Worm (Caenorhabditis elegans) whole organism, L2 larva: ENCODE results near the gene dhs-22.

Source experiments
- C34F6.9 ChIP-seq: fragments of 150-350 bp; optimal IDR thresholded peaks from 2 replicates; lab custom pipeline; 2014; ENCODE audit warnings: missing biosample characterization, missing genetic modification characterization
- F13H6.1 ChIP-seq: sonication (generic microtip); optimal IDR thresholded peaks from 2 replicates; lab custom pipeline; 2016; ENCODE audit warnings: missing genetic modification characterization, missing compliant biosample characterization
- Y55F3AM.14 ChIP-seq: fragments of 200-800 bp; sonication (Bioruptor generic); optimal IDR thresholded peaks from 2 replicates; lab custom pipeline; 2018; ENCODE audit warnings: mild to moderate bottlenecking, missing genetic modification characterization, missing compliant biosample characterization
- ZK546.5 ChIP-seq: sonication (generic microtip); optimal IDR thresholded peaks from 2 replicates; lab custom pipeline; 2017; ENCODE audit warnings: missing biosample characterization, missing genetic modification characterization
- alr-1 ChIP-seq: fragments of 150-350 bp; optimal IDR thresholded peaks from 2 replicates; lab custom pipeline; 2014; ENCODE audit warnings: missing biosample characterization, missing genetic modification characterization
- ama-1 ChIP-seq: fragments of 150-350 bp; optimal IDR thresholded peaks from 2 replicates; lab custom pipeline; 2018; ENCODE audit warnings: inconsistent platforms
- blmp-1 ChIP-seq: sonication (generic microtip); optimal IDR thresholded peaks from 2 replicates; lab custom pipeline; 2017; ENCODE audit warnings: missing genetic modification characterization, mild to moderate bottlenecking, missing compliant biosample characterization, antibody characterized with exemption, moderate library complexity; ENCODE audit not compliant: insufficient read depth
- ceh-16 ChIP-seq: fragments of 150-350 bp; optimal IDR thresholded peaks from 2 replicates; lab custom pipeline; 2014; ENCODE audit warnings: missing biosample characterization, missing genetic modification characterization
- ceh-82 ChIP-seq: fragments of 150-350 bp; optimal IDR thresholded peaks from 2 replicates; lab custom pipeline; 2014; ENCODE audit warnings: missing biosample characterization, missing genetic modification characterization
- crh-2 ChIP-seq: sonication (generic microtip); optimal IDR thresholded peaks from 2 replicates; lab custom pipeline; 2017; ENCODE audit warnings: missing biosample characterization, missing genetic modification characterization
- egl-27 ChIP-seq: sonication (generic microtip); optimal IDR thresholded peaks from 3 replicates; lab custom pipeline; 2017; ENCODE audit warnings: missing biosample characterization, missing genetic modification reagents, missing genetic modification characterization
- elt-1 ChIP-seq: fragments of 150-350 bp; optimal IDR thresholded peaks from 2 replicates; lab custom pipeline; 2014; ENCODE audit warnings: missing biosample characterization, missing genetic modification characterization
- elt-3 ChIP-seq: sonication (generic microtip); optimal IDR thresholded peaks from 2 replicates; lab custom pipeline; 2017; ENCODE audit warnings: missing biosample characterization, missing genetic modification characterization
- fos-1 ChIP-seq: fragments of 150-350 bp; optimal IDR thresholded peaks from 2 replicates; lab custom pipeline; 2014; ENCODE audit warnings: missing biosample characterization, missing genetic modification characterization
- gmeb-1 ChIP-seq: fragments of 150-350 bp; optimal IDR thresholded peaks from 2 replicates; lab custom pipeline; 2014; ENCODE audit warnings: missing biosample characterization, missing genetic modification characterization
- lin-11 ChIP-seq: fragments of 150-350 bp; sonication (generic microtip); optimal IDR thresholded peaks from 2 replicates; lab custom pipeline; 2014; ENCODE audit warnings: missing biosample characterization, missing genetic modification characterization, inconsistent platforms, mixed read lengths
- lin-13 ChIP-seq: fragments of 150-350 bp; optimal IDR thresholded peaks from 2 replicates; lab custom pipeline; 2014; ENCODE audit warnings: missing biosample characterization, missing genetic modification reagents, missing genetic modification characterization
- lsy-2 ChIP-seq, 2 experiments: fragments of 150-350 bp in 1 of 2; sonication (generic microtip) in 1 of 2; optimal IDR thresholded peaks; 2 replicates each; lab custom pipeline; 2014 to 2017; ENCODE audit warnings: missing biosample characterization in 2 of 2, missing genetic modification characterization in 2 of 2
- mab-5 ChIP-seq: fragments of 150-350 bp; optimal IDR thresholded peaks from 2 replicates; lab custom pipeline; 2014; ENCODE audit warnings: missing biosample characterization, missing genetic modification characterization
- mbf-1 ChIP-seq: sonication (generic microtip); optimal IDR thresholded peaks from 2 replicates; lab custom pipeline; 2017; ENCODE audit warnings: missing biosample characterization, missing genetic modification characterization
- nhr-11 ChIP-seq: fragments of 150-350 bp; optimal IDR thresholded peaks from 2 replicates; lab custom pipeline; 2014; ENCODE audit warnings: missing biosample characterization, missing genetic modification characterization
- nhr-129 ChIP-seq: fragments of 150-350 bp; optimal IDR thresholded peaks from 2 replicates; lab custom pipeline; 2014; ENCODE audit warnings: missing biosample characterization, missing genetic modification characterization
- nhr-23 ChIP-seq: fragments of 150-350 bp; optimal IDR thresholded peaks from 2 replicates; lab custom pipeline; 2014; ENCODE audit warnings: missing biosample characterization, missing genetic modification reagents, missing genetic modification characterization
- nhr-237 ChIP-seq: fragments of 150-350 bp; optimal IDR thresholded peaks from 2 replicates; lab custom pipeline; 2014; ENCODE audit warnings: missing biosample characterization, missing genetic modification characterization
- nhr-25 ChIP-seq: fragments of 150-350 bp; sonication (generic microtip); optimal IDR thresholded peaks from 3 replicates; lab custom pipeline; 2014; ENCODE audit warnings: missing biosample characterization, missing genetic modification characterization
- nhr-6 ChIP-seq: fragments of 150-350 bp; optimal IDR thresholded peaks from 2 replicates; lab custom pipeline; 2014; ENCODE audit warnings: missing biosample characterization, missing genetic modification characterization
- nhr-77 ChIP-seq: fragments of 150-350 bp; optimal IDR thresholded peaks from 2 replicates; lab custom pipeline; 2014; ENCODE audit warnings: missing biosample characterization, missing genetic modification characterization
- sem-4 ChIP-seq: fragments of 150-350 bp; optimal IDR thresholded peaks from 2 replicates; lab custom pipeline; 2014; ENCODE audit warnings: missing biosample characterization, missing genetic modification reagents, missing genetic modification characterization
- skn-1 ChIP-seq: sonication (generic microtip); optimal IDR thresholded peaks from 2 replicates; lab custom pipeline; 2017; ENCODE audit warnings: missing biosample characterization, missing genetic modification characterization
- sma-3 ChIP-seq: sonication (generic microtip); optimal IDR thresholded peaks from 2 replicates; lab custom pipeline; 2016; ENCODE audit warnings: missing genetic modification reagents, missing genetic modification characterization, missing compliant biosample characterization
- sma-9 ChIP-seq, 2 experiments: fragments of 150-350 bp in 1 of 2; sonication (generic microtip) in 1 of 2; optimal IDR thresholded peaks; 2 replicates each; lab custom pipeline; 2014 to 2016; ENCODE audit warnings: missing genetic modification characterization in 2 of 2, mild to moderate bottlenecking in 1 of 2, missing biosample characterization in 1 of 2, missing compliant biosample characterization in 1 of 2, missing genetic modification reagents in 1 of 2, moderate library complexity in 1 of 2
- snpc-4 ChIP-seq: fragments of 150-350 bp; optimal IDR thresholded peaks from 2 replicates; lab custom pipeline; 2014; ENCODE audit warnings: missing biosample characterization, missing genetic modification characterization
- unc-55 ChIP-seq: fragments of 150-350 bp; sonication (generic microtip); optimal IDR thresholded peaks from 3 replicates; lab custom pipeline; 2014; ENCODE audit warnings: missing biosample characterization, missing genetic modification reagents, missing genetic modification characterization
- zag-1 ChIP-seq: fragments of 150-350 bp; optimal IDR thresholded peaks from 2 replicates; lab custom pipeline; 2014; ENCODE audit warnings: missing biosample characterization, missing genetic modification characterization
- ztf-1 ChIP-seq: fragments of 200-800 bp; sonication (Bioruptor generic); conservative IDR thresholded peaks from 2 replicates; pipeline ENCODE4 v1.3.6; 2022; ENCODE audit warnings: missing genetic modification characterization, missing compliant biosample characterization
- ztf-11 ChIP-seq: sonication (generic microtip); optimal IDR thresholded peaks from 2 replicates; lab custom pipeline; 2017; ENCODE audit warnings: missing biosample characterization, missing genetic modification characterization

The dhs-22 gene

DNA sequence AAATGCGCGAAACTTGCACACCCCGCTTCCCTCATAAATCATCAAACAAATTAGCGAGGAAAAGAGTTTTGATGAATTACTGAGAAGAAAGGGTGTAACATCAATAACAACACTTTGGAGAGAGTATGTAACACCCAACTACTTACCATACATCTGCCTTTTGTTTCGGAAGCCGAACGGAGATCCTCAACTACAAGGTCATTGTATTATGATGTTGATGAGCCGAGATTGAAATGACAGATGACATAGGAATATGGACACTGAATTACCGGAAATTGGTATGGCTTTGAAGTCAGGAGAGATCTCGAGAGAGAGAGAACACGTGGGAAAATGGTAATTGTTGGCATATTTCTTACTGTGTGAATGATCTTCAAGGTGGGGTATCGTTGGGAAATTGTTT, 4.8 kb upstream of the dhs-22 start:
- TF ChIP-seq lsy-2 (tag; optimal IDR thresholded peaks at IDR 0.05; lab: Kevin White, UChicago) = no peak
- no peak for TF ChIP-seq nhr-25 (tag; lab: Kevin White, UChicago)
- TF ChIP-seq sma-9 (GFP tag; optimal IDR thresholded peaks at IDR 0.05; lab: Kevin White, UChicago) = no peak
- no peak for TF ChIP-seq sma-9 (tag; optimal IDR thresholded peaks at IDR 0.05; lab: Kevin White, UChicago)
- no peak for TF ChIP-seq ZK546.5 (tag; lab: Kevin White, UChicago)
- no peak for TF ChIP-seq elt-3 (tag; lab: Kevin White, UChicago)
- no peak for TF ChIP-seq ama-1
- TF ChIP-seq egl-27 (tag; lab: Kevin White, UChicago) = no peak
- TF ChIP-seq ztf-11 (tag; lab: Kevin White, UChicago) = no peak
- no peak for TF ChIP-seq zag-1 (tag; lab: Kevin White, UChicago)
- TF ChIP-seq lin-13 (GFP tag; lab: Kevin White, UChicago) = no peak
- TF ChIP-seq, all 48 proteins: peak for 0

DNA sequence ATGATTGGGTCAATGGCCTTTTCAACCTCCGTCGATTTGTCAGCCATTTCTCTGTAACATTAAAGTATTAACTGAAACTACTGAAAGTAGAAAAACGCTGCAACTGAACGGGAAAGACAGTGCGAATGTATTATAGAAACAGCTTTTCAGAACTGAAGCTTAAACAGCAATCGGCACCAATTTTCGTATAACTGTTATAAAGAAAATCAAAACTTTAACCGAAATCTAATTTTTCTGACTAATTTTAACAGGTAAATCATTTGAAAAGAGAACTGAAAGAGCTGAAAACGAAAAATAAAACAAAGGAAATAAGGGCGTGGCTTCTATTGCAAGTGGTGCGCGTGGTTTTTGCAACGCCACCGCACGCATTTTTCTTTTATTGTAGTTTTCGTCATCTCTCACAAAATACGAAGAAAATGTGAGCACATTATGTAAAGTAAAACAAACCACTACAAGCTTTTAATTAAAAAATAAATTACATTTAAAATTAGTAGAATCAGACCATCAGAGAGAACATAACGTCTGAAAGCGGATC, 3.8 kb upstream of the dhs-22 start, which contains the start of gene rrsr-1:
rrsr-1 (minus strand) TSS at position 51 of the 535 bp plus-strand sequence.
- TF ChIP-seq nhr-129 (tag; lab: Kevin White, UChicago) = peak; percentile 46
- TF ChIP-seq elt-3 (tag; lab: Kevin White, UChicago) = no peak
- no peak for TF ChIP-seq mbf-1 (tag; lab: Kevin White, UChicago)
- TF ChIP-seq unc-55 (GFP tag; lab: Kevin White, UChicago) = peak; percentile 54
- TF ChIP-seq C34F6.9 (tag; lab: Kevin White, UChicago) = peak; percentile 56
- no peak for TF ChIP-seq nhr-23 (tag; lab: Kevin White, UChicago)
- peak; percentile 62 for TF ChIP-seq skn-1 (tag; lab: Kevin White, UChicago)
- TF ChIP-seq Y55F3AM.14 = no peak
- peak; percentile 38 for TF ChIP-seq F13H6.1
- TF ChIP-seq ztf-11 (tag; lab: Kevin White, UChicago) = no peak
- TF ChIP-seq lin-11 (tag; lab: Kevin White, UChicago) = peak; percentile 38
- no peak for TF ChIP-seq snpc-4 (tag; lab: Kevin White, UChicago)
- peak; percentile 47 for TF ChIP-seq sma-9 (GFP tag; optimal IDR thresholded peaks at IDR 0.05; lab: Kevin White, UChicago)
- TF ChIP-seq sma-9 (tag; optimal IDR thresholded peaks at IDR 0.05; lab: Kevin White, UChicago) = no peak
- TF ChIP-seq sma-3 = peak; percentile 28
- no peak for TF ChIP-seq ceh-16
- no peak for TF ChIP-seq nhr-77 (tag; lab: Kevin White, UChicago)
- TF ChIP-seq lsy-2 (tag; optimal IDR thresholded peaks at IDR 0.05; lab: Kevin White, UChicago) = peak in 1 of 2 experiments; percentile 33

DNA sequence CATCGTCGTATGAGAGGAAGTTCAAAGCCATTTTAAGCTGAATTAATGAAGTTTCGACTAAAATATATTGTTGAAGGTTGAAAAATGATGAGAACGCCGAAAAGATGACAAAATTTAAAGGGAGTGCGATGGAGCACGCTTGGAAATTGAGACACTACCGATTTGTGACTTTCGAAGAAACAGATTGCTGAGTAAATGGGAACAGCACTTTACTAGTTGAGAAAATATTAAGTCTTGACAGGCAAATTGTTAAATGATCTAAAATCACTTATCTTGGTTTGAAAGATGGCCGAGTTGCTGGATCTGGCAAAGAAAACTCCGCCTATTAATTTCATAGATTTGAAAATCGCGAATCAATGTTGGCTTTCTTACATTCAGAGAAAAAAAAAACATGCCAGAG, 2.0 kb upstream of the dhs-22 start, which contains the start of gene rpoa-12:
rpoa-12 (minus strand) TSS at position 37 of the 400 bp plus-strand sequence.
- TF ChIP-seq elt-1 (tag; lab: Kevin White, UChicago) = no peak
- peak in 1 of 2 experiments; percentile 44 for TF ChIP-seq lsy-2 (tag; optimal IDR thresholded peaks at IDR 0.05; lab: Kevin White, UChicago)
- TF ChIP-seq sma-9 (GFP tag; optimal IDR thresholded peaks at IDR 0.05; lab: Kevin White, UChicago) = peak; percentile 43
- no peak for TF ChIP-seq sma-9 (tag; optimal IDR thresholded peaks at IDR 0.05; lab: Kevin White, UChicago)
- peak; percentile 59 for TF ChIP-seq nhr-129 (tag; lab: Kevin White, UChicago)
- no peak for TF ChIP-seq blmp-1 (tag; lab: Kevin White, UChicago)
- no peak for TF ChIP-seq mab-5 (tag; lab: Kevin White, UChicago)
- TF ChIP-seq alr-1 (tag; lab: Kevin White, UChicago) = no peak
- no peak for TF ChIP-seq nhr-6 (tag; lab: Kevin White, UChicago)
- peak; percentile 5 for TF ChIP-seq F13H6.1
- TF ChIP-seq sma-3 = peak; percentile 30
- TF ChIP-seq skn-1 (tag; lab: Kevin White, UChicago) = peak; percentile 84
- no peak for TF ChIP-seq gmeb-1
- TF ChIP-seq ceh-82 (tag; lab: Kevin White, UChicago) = no peak
- TF ChIP-seq nhr-237 (tag; lab: Kevin White, UChicago) = no peak
- TF ChIP-seq sem-4 (tag; lab: Kevin White, UChicago) = no peak
- no peak for TF ChIP-seq fos-1 (tag; lab: Kevin White, UChicago)
- peak; percentile 68 for TF ChIP-seq C34F6.9 (tag; lab: Kevin White, UChicago)
- no peak for TF ChIP-seq ztf-1 (GFP tag; lab: Robert Waterston, UW)
- TF ChIP-seq nhr-11 (tag; lab: Kevin White, UChicago) = no peak
- peak; percentile 40 for TF ChIP-seq crh-2 (tag; lab: Kevin White, UChicago)
- no peak for TF ChIP-seq nhr-77 (tag; lab: Kevin White, UChicago)
- peak; percentile 58 for TF ChIP-seq unc-55 (GFP tag; lab: Kevin White, UChicago)
